Worm (Caenorhabditis elegans): ENCODE data around the gene hipr-1.

The hipr-1 gene

DNA sequence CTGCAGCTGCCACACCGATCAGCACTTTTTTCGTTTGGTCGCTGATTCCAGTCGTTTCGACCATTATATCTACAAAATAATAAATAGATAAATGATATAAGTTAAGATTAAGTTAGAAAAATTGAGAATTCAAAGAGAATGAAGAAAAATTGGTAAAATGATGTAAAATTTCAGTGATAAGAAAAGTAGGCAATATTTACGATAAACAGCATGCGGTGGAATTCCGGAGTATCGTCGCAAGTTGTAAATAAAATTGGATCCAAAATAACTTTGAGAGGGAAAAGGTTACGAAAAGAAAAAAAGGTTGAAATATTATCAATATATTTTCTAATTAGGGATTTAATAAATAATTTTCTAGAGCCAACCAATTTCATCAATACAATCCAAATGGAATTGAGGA lies 34.7 kb downstream of the hipr-1 start, which contains the start of gene tomm-70:
TSS of gene tomm-70 (minus strand) at position 69 of the 400 bp plus-strand sequence.
- TF ChIP-seq him-1 (tag; optimal IDR thresholded peaks at IDR 0.05) (no peak), dao-5 (tag; optimal IDR thresholded peaks at IDR 0.05) (no peak), W03F9.2 (tag; optimal IDR thresholded peaks at IDR 0.05) (no peak)

DNA sequence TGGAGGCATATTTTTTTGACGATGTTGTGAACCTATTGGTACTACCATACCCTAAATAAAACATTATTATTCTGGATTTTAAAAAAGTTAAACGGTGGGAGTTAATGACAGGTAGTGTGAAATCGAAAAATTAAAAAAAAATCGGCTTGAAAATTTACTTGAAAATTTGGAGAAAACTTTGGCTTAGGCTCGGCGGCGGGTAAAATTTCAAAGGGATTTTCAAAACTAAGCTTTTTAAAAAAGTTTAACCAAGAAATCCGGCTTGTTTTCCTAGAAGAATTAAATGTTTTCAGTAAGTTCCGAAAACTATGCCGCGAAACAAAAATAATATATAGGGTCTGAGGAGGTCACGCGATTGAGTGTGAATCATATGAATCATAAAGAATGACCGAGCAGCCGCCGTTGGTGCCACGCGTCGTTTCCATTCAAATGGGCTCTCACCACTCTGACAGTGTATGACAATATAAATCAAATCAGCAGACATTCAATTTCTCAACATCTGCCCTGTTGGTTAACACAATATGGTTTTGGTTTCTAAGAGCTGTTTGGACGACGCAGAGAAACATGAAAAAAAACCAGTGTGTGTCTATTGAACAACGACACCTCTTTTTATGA lies 41.1 kb downstream of the hipr-1 start, which contains the start of gene aak-1:
TSS of gene aak-1 (minus strand) at position 51 of the 615 bp plus-strand sequence.
- TF ChIP-seq dao-5 (tag; optimal IDR thresholded peaks at IDR 0.05) (no peak), W03F9.2 (tag; optimal IDR thresholded peaks at IDR 0.05) (no peak), him-1 (tag; optimal IDR thresholded peaks at IDR 0.05) (no peak)

DNA sequence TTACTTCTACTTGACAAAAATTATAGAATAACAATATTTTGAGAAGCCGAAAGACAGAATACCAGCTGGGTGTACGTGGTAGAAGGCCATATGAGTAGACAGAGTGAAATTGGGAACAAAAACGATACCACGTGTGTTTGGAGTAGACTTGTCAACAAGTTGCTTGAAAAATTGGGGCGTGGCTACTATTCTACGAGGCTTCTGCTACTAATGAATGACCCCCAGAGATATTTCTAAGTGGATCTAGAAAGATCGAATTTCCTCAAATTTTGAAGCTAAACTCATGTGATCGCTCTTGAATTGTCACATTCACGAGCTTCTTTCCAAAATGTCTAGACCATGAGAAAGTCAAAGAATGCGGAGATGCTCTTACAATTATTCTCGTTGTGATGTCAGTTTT lies 42.0 kb downstream of the hipr-1 start:
- TF ChIP-seq W03F9.2 (tag; optimal IDR thresholded peaks at IDR 0.05) (no peak), dao-5 (tag; optimal IDR thresholded peaks at IDR 0.05) (no peak), him-1 (tag; optimal IDR thresholded peaks at IDR 0.05) (no peak)

DNA sequence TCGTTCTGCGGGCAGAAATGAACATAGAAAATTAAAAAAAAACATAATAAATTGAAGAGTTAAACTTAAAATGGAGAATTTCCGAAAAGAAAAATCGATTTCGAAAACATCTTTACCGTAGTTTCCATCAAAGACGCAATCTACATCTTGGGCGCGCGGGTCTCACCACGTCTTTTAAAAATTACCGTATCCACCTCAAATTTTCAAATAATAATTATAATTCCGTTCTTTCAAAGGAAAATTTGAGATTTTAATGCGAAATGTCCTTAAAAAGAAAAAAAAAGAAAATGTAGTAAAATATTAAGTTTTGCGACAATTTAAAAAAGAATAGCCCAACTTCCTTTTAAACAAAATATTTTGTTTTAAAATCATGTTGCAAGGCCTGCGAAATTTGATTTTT lies 43.1 kb downstream of the hipr-1 start:
- TF ChIP-seq him-1 (tag; optimal IDR thresholded peaks at IDR 0.05): no peak
- no peak for TF ChIP-seq W03F9.2 (tag; optimal IDR thresholded peaks at IDR 0.05)
- no peak for TF ChIP-seq dao-5 (tag; optimal IDR thresholded peaks at IDR 0.05)

DNA sequence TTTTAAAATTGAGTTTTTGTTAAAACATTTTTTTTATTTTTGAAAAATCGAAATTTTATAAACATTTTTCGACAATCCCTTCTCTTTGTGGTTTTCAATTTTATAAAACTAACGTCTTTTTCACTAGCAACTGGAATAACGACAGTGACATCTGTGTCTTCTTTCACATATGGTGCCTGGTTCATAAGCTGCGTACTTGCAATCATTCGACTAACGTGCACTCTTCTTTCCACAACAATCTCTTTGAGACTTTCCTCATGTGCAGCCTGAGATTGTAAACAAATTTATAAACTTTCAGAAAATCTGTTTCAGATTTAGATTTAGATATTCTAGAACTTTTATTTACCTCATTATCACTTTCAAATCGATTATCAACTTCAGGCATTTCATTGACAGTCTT lies 45.0 kb downstream of the hipr-1 start:
- TF ChIP-seq dao-5 (tag; optimal IDR thresholded peaks at IDR 0.05) (no peak), him-1 (tag; optimal IDR thresholded peaks at IDR 0.05) (no peak), W03F9.2 (tag; optimal IDR thresholded peaks at IDR 0.05) (no peak)

DNA sequence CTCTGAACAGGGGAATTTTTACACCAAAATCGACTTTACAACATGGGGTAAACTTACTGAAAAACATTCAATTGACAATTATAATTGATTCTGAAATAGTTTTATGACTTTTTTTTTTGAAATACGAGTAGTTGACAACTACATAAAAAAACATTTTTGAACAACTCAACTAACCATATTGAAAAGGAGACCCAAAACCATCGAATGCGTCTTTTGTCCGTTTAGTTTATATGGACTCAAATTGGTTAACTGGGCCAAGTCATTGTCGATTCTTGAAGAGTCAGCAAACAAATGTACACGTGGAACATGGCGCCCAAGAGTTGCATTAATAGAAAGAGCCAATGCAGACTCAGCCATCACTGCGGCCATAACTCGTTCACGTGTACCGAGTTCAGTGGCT lies 46.5 kb downstream of the hipr-1 start:
- TF ChIP-seq him-1 (tag; optimal IDR thresholded peaks at IDR 0.05): no peak
- no peak for TF ChIP-seq W03F9.2 (tag; optimal IDR thresholded peaks at IDR 0.05)
- TF ChIP-seq dao-5 (tag; optimal IDR thresholded peaks at IDR 0.05): no peak

DNA sequence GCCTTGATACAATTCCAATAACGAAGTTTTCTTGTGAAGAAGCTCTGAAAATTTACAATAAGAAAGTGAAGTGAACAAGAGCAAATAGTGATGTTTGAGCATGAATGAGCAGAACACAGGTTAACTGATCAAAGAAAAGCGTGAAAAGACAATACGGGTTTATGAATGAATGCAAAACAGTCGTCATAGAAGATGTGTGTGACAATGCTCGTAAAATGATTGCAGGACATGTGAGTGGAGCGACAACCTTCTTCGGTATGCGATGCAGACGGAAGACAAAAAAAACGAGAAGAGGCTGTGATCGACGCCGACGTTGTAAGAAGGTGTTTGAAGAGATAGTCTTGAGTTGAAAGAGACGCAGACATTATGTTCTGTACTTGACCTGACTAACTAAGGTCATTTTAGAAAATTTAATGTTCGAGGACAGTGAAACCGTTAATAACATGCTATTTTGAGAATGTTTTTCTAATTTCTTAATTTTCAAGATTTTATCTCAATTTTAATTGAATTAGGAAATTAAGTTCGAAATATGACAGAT lies 47.4 kb downstream of the hipr-1 start, which contains the start of gene mig-22:
TSS of gene mig-22 (minus strand) at position 51 of the 538 bp plus-strand sequence.
- TF ChIP-seq him-1 (tag; optimal IDR thresholded peaks at IDR 0.05): no peak
- TF ChIP-seq W03F9.2 (tag; optimal IDR thresholded peaks at IDR 0.05): no peak
- TF ChIP-seq dao-5 (tag; optimal IDR thresholded peaks at IDR 0.05): no peak

DNA sequence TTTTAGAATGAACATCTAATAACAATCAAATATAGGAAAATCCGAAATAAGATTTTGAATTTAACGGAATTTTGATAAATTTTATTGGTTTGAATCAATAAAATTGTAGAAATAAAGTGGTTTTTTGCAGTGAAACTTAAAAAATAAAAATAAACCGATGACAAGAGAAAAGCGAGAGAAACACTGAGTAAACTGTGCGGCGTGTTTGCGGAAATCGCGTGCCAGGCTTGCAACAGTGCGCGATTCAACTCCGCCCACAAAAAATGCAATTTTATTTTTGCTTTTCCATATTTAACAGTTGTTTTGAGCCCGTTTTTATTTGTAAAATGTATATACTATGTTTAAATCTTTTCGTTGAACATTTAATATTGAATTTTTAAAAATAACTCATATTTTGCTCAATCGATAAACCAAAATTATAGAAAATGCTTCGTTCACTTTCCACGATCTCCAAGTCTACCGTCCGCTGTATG lies 47.9 kb downstream of the hipr-1 start, which contains the start of gene mtss-1:
TSS of gene mtss-1 (plus strand) at position 423 of the 473 bp plus-strand sequence.
- peak; percentile 23 for TF ChIP-seq dao-5 (tag; optimal IDR thresholded peaks at IDR 0.05)
- TF ChIP-seq him-1 (tag; optimal IDR thresholded peaks at IDR 0.05): peak; percentile 53
- TF ChIP-seq W03F9.2 (tag; optimal IDR thresholded peaks at IDR 0.05): peak; percentile 78

DNA sequence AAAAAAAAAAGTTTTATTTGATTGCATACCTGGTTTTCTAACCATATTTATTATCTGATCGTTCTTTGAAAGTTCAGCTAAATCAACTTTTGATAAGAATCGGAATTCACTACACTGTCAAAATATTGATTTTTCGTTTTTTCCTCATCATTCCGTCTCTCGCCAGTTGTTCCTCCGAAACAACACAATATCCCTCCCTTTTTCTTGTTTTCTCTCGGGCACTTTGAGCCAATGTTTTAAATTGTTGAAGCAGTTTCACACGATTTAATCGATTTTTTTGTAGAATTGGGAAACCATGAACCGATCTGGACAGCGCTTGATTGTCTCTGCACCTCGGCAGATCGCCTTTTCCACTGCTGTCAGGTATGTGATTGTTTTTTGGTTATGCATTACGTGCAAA lies 49.3 kb downstream of the hipr-1 start, which contains the start of gene K02D10.1:
TSS of gene K02D10.1 (plus strand) at position 284 of the 400 bp plus-strand sequence.
- no peak for TF ChIP-seq him-1 (tag; optimal IDR thresholded peaks at IDR 0.05)
- no peak for TF ChIP-seq W03F9.2 (tag; optimal IDR thresholded peaks at IDR 0.05)
- TF ChIP-seq dao-5 (tag; optimal IDR thresholded peaks at IDR 0.05): no peak

DNA sequence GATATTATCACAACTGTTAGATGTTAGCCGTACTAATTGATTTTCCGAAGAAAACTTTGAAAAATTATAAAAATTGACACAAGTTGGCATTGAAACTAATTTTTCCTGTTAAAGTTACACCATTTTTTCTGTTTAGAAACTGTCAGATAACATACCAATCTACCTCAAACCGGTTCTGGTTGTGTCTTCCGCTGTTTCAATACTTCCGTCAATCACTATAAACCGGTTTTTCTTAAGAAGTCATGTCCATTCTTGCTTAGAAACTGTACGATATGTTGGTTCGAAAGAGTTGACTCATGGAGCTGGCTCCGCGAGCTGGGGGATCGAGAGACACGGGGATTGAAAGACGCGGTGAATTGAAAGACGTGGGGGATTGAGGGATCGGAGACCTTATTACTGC lies 50.2 kb downstream of the hipr-1 start:
- TF ChIP-seq dao-5 (tag; optimal IDR thresholded peaks at IDR 0.05): no peak
- no peak for TF ChIP-seq W03F9.2 (tag; optimal IDR thresholded peaks at IDR 0.05)

DNA sequence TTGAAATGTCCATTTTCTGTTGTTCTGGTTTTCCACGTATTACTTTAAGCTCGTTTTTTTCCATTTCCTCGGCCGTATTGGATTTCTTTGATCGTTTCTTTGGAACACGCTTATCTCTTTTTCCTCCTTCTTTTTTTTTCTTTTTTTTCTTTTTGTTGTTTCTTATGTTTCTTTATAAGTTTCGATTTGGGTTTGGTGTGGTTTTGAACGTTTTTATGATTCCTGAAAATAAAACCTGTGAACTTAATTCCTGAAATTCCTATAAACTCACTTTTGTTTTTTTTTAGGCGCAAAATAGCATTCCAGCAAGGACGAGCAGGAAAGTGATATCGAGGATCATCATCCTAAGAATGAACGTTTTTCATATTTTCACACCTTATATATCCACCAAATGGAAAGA lies 51.2 kb downstream of the hipr-1 start, which contains the start of gene K02D10.2:
TSS of gene K02D10.2 (minus strand) at position 101 of the 400 bp plus-strand sequence.
- TF ChIP-seq dao-5 (tag; optimal IDR thresholded peaks at IDR 0.05) (no peak), him-1 (tag; optimal IDR thresholded peaks at IDR 0.05) (no peak), W03F9.2 (tag; optimal IDR thresholded peaks at IDR 0.05) (no peak)

DNA sequence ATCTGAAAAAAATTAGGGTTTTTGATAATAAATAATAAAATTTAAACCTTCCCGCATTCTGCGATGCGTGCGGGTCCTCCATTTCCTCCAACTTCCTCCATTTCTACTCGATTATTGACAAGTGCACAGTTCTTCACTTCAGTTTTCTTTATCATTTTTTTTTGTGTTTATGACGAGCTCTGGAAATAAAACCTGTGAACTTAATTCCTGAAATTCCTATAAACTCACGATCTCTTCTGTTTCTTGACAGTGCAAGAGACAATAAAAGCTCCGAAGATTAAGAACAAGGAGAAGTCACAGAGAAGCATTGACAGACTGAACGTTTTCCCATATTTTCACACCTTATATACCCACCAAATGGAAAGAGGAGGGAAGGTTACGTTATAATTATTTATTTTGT lies 51.8 kb downstream of the hipr-1 start, which contains the start of gene K02D10.3:
TSS of gene K02D10.3 (minus strand) at position 101 of the 400 bp plus-strand sequence.
- TF ChIP-seq him-1 (tag; optimal IDR thresholded peaks at IDR 0.05): no peak
- no peak for TF ChIP-seq W03F9.2 (tag; optimal IDR thresholded peaks at IDR 0.05)
- TF ChIP-seq dao-5 (tag; optimal IDR thresholded peaks at IDR 0.05): no peak

DNA sequence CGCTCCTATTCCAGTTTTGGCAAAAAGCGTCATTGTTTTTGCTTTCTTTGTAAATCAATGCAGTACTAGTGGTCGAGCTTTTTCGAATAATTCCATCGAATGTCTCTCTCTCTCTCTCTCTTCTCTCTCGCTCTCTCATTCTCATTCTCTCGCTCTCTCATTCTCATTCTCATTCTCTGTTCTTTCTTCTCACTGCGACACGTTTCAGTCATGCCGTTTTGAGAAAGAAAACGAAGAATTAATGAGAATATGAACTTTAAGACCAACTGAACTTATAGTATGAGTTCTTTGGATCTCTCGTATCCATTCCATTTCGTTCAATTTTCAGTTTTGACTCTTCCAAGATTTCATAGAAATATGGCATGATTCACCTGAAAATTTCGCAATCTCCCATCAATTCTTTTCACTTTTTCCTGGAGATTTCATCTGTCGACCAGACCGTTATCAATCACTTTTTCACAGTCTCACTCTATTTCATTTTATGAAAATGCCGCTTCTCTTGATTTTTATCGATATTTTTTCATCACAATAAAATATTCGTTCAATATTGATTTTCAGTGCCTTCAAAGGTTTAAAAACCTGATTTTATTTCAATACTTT lies 52.5 kb downstream of the hipr-1 start:
- TF ChIP-seq him-1 (tag; optimal IDR thresholded peaks at IDR 0.05): no peak
- no peak for TF ChIP-seq dao-5 (tag; optimal IDR thresholded peaks at IDR 0.05)
- no peak for TF ChIP-seq W03F9.2 (tag; optimal IDR thresholded peaks at IDR 0.05)

DNA sequence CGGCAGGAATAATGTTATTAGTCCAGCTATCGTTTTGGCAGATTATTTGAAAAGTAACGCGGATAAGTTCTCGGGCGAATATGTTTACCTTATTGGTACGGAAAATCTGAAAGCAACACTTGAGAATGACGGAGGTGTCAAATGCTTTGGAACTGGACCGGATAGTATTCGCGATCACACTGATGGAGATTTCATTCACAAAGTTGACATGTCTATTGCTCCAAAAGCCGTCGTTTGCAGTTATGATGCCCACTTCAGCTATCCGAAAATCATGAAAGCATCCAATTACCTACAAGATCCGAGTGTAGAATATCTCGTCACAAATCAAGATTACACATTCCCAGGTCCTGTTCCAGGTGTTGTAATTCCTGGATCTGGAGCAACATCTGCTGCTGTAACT lies 53.4 kb downstream of the hipr-1 start:
- no peak for TF ChIP-seq him-1 (tag; optimal IDR thresholded peaks at IDR 0.05)
- TF ChIP-seq W03F9.2 (tag; optimal IDR thresholded peaks at IDR 0.05): no peak
- no peak for TF ChIP-seq dao-5 (tag; optimal IDR thresholded peaks at IDR 0.05)
